Fruit fly (Drosophila melanogaster) whole organism, embryonic: ENCODE results near the gene CG11892.

Source experiments
- ATbp ChIP-seq: fragments of 200-800 bp; sonication (Bioruptor generic); optimal IDR thresholded peaks from 2 replicates; lab custom pipeline; 2017; ENCODE audit warnings: missing biosample characterization, mild to moderate bottlenecking, missing genetic modification characterization, missing genetic modification reagents
- C15 ChIP-seq: fragments of 200-800 bp; sonication (Bioruptor generic); IDR thresholded peaks from 3 replicates; pipeline ENCODE4 v1.3.6; 2022; ENCODE audit warnings: missing biosample characterization, missing genetic modification characterization
- CG10147 ChIP-seq: fragments of 200-800 bp; sonication (Bioruptor generic); optimal IDR thresholded peaks from 2 replicates; lab custom pipeline; 2019; ENCODE audit warnings: missing biosample characterization, mild to moderate bottlenecking, missing genetic modification characterization, moderate library complexity
- CG10431 ChIP-seq: fragments of 200-800 bp; sonication (Bioruptor generic); optimal IDR thresholded peaks from 3 replicates; lab custom pipeline; 2018; ENCODE audit warnings: missing biosample characterization, mild to moderate bottlenecking, missing genetic modification characterization
- CG10543 ChIP-seq: fragments of 200-800 bp; sonication (Bioruptor generic); optimal IDR thresholded peaks from 3 replicates; lab custom pipeline; 2017; ENCODE audit warnings: missing biosample characterization, mild to moderate bottlenecking, missing genetic modification characterization, moderate library complexity
- CG12299 ChIP-seq: fragments of 200-800 bp; sonication (Bioruptor generic); optimal IDR thresholded peaks from 2 replicates; lab custom pipeline; 2018; ENCODE audit warnings: missing biosample characterization, mild to moderate bottlenecking, missing genetic modification characterization
- CG12769 ChIP-seq: fragments of 200-800 bp; sonication (Bioruptor generic); optimal IDR thresholded peaks from 2 replicates; lab custom pipeline; 2019; ENCODE audit warnings: missing biosample characterization, mild to moderate bottlenecking, missing genetic modification characterization, moderate library complexity
- CG13287 ChIP-seq: fragments of 200-800 bp; sonication (Bioruptor generic); IDR thresholded peaks from 2 replicates; pipeline ENCODE4 v1.3.6; 2022; ENCODE audit warnings: missing biosample characterization, missing genetic modification characterization; ENCODE audit not compliant: partially characterized antibody
- CG13894 ChIP-seq: fragments of 200-800 bp; sonication (Bioruptor generic); optimal IDR thresholded peaks from 3 replicates; lab custom pipeline; 2018; ENCODE audit warnings: missing biosample characterization, mild to moderate bottlenecking, missing genetic modification characterization, moderate library complexity
- CG14860 ChIP-seq: fragments of 200-800 bp; sonication (Bioruptor generic); IDR thresholded peaks from 3 replicates; pipeline ENCODE4 v1.3.6; 2022; ENCODE audit warnings: missing biosample characterization, missing genetic modification characterization; ENCODE audit not compliant: partially characterized antibody
- CG15514 ChIP-seq: fragments of 200-800 bp; sonication (Bioruptor generic); optimal IDR thresholded peaks from 3 replicates; lab custom pipeline; 2017; ENCODE audit warnings: missing biosample characterization, missing genetic modification characterization, mild to moderate bottlenecking, moderate library complexity, missing genetic modification reagents
- CG15601 ChIP-seq: fragments of 200-800 bp; sonication (Bioruptor generic); optimal IDR thresholded peaks from 3 replicates; lab custom pipeline; 2019; ENCODE audit warnings: missing biosample characterization, mild to moderate bottlenecking, missing genetic modification characterization, moderate library complexity
- CG18599 ChIP-seq: fragments of 200-800 bp; sonication (Bioruptor generic); optimal IDR thresholded peaks from 3 replicates; lab custom pipeline; 2017; ENCODE audit warnings: missing biosample characterization, missing genetic modification characterization, mild to moderate bottlenecking, moderate library complexity, missing genetic modification reagents
- CG31441 ChIP-seq: fragments of 200-800 bp; sonication (Bioruptor generic); IDR thresholded peaks from 2 replicates; pipeline ENCODE4 v1.3.6; 2022; ENCODE audit warnings: missing biosample characterization, missing genetic modification characterization
- CG32767 ChIP-seq: fragments of 200-800 bp; sonication (Bioruptor generic); IDR thresholded peaks from 2 replicates; pipeline ENCODE4 v1.3.6; 2022; ENCODE audit warnings: missing biosample characterization, missing genetic modification characterization
- CG34224 ChIP-seq: fragments of 200-800 bp; sonication (Bioruptor generic); IDR thresholded peaks from 3 replicates; pipeline ENCODE4 v1.3.6; 2022; ENCODE audit warnings: missing biosample characterization, missing genetic modification characterization; ENCODE audit not compliant: partially characterized antibody
- CG34376 ChIP-seq: fragments of 200-800 bp; sonication (Bioruptor generic); optimal IDR thresholded peaks from 2 replicates; lab custom pipeline; 2018; ENCODE audit warnings: missing biosample characterization, mild to moderate bottlenecking, missing genetic modification characterization
- CG3995 ChIP-seq: fragments of 200-800 bp; sonication (Bioruptor generic); optimal IDR thresholded peaks from 3 replicates; lab custom pipeline; 2016; ENCODE audit warnings: missing biosample characterization, missing genetic modification characterization
- CG6765 ChIP-seq: fragments of 200-800 bp; sonication (Bioruptor generic); optimal IDR thresholded peaks from 3 replicates; lab custom pipeline; 2017; ENCODE audit warnings: missing biosample characterization, mild to moderate bottlenecking, missing genetic modification characterization
- CG7987 ChIP-seq: fragments of 200-800 bp; sonication (Bioruptor generic); optimal IDR thresholded peaks from 2 replicates; lab custom pipeline; 2018; ENCODE audit warnings: missing biosample characterization, mild to moderate bottlenecking, missing genetic modification characterization, moderate library complexity
- CrebB ChIP-seq: fragments of 200-800 bp; sonication (Bioruptor generic); optimal IDR thresholded peaks from 3 replicates; lab custom pipeline; 2018; ENCODE audit warnings: missing biosample characterization, mild to moderate bottlenecking, missing genetic modification characterization
- Dad ChIP-seq: fragments of 200-800 bp; sonication (Bioruptor generic); optimal IDR thresholded peaks from 3 replicates; lab custom pipeline; 2016; ENCODE audit warnings: missing biosample characterization, missing genetic modification characterization
- Drgx ChIP-seq: fragments of 200-800 bp; sonication (Bioruptor generic); IDR thresholded peaks from 2 replicates; pipeline ENCODE4 v1.3.6; 2022; ENCODE audit warnings: missing biosample characterization, missing genetic modification characterization
- GATAe ChIP-seq: fragments of 200-800 bp; sonication (Bioruptor generic); conservative IDR thresholded peaks from 2 replicates; pipeline ENCODE4 v1.3.6; 2022; ENCODE audit warnings: missing biosample characterization, missing genetic modification characterization
- Jarid2 ChIP-seq: fragments of 200-800 bp; sonication (Bioruptor generic); optimal IDR thresholded peaks from 3 replicates; lab custom pipeline; 2017; ENCODE audit warnings: mild to moderate bottlenecking, missing biosample characterization, missing genetic modification reagents, missing genetic modification characterization
- NC2α ChIP-seq: fragments of 200-800 bp; sonication (Bioruptor generic); optimal IDR thresholded peaks from 2 replicates; lab custom pipeline; 2016; ENCODE audit warnings: missing biosample characterization, missing genetic modification characterization
- Nf-YB ChIP-seq: fragments of 200-800 bp; sonication (Bioruptor generic); optimal IDR thresholded peaks from 3 replicates; lab custom pipeline; 2019; ENCODE audit warnings: missing biosample characterization, mild to moderate bottlenecking, missing genetic modification characterization, moderate library complexity
- PHDP ChIP-seq: fragments of 200-800 bp; sonication (Bioruptor generic); optimal IDR thresholded peaks from 3 replicates; lab custom pipeline; 2018; ENCODE audit warnings: missing biosample characterization, mild to moderate bottlenecking, missing genetic modification characterization, moderate library complexity
- Pdp1 ChIP-seq, 2 experiments: fragments of 200-800 bp; sonication (Bioruptor generic); optimal IDR thresholded peaks; 3 replicates each; lab custom pipeline; 2016; ENCODE audit warnings: missing biosample characterization in 2 of 2, missing genetic modification characterization in 2 of 2, mild to moderate bottlenecking in 1 of 2, moderate library complexity in 1 of 2
- Rfx ChIP-seq: fragments of 200-800 bp; sonication (Bioruptor generic); IDR thresholded peaks from 2 replicates; pipeline ENCODE4 v1.3.6; 2022; ENCODE audit warnings: missing biosample characterization, missing genetic modification characterization
- Sry-δ ChIP-seq: fragments of 200-800 bp; sonication (Bioruptor generic); optimal IDR thresholded peaks from 2 replicates; lab custom pipeline; 2016; ENCODE audit warnings: missing biosample characterization, missing genetic modification characterization
- YL-1 ChIP-seq: fragments of 200-800 bp; sonication (Bioruptor generic); optimal IDR thresholded peaks from 3 replicates; lab custom pipeline; 2017; ENCODE audit warnings: missing biosample characterization, mild to moderate bottlenecking, missing genetic modification characterization
- chif ChIP-seq, 2 experiments: fragments of 200-800 bp; sonication (Bioruptor generic); optimal IDR thresholded peaks; 3 replicates each; lab custom pipeline; 2016; ENCODE audit warnings: missing biosample characterization in 2 of 2, missing genetic modification characterization in 2 of 2
- ci ChIP-seq: fragments of 200-800 bp; sonication (Bioruptor generic); IDR thresholded peaks from 3 replicates; pipeline ENCODE4 v1.3.6; 2022; ENCODE audit warnings: missing biosample characterization, missing genetic modification characterization
- dmrt11E ChIP-seq: fragments of 200-800 bp; sonication (Bioruptor generic); optimal IDR thresholded peaks from 3 replicates; lab custom pipeline; 2018; ENCODE audit warnings: missing biosample characterization, mild to moderate bottlenecking, missing genetic modification characterization, moderate library complexity
- dmrt99B ChIP-seq: fragments of 200-800 bp; sonication (Bioruptor generic); optimal IDR thresholded peaks from 2 replicates; lab custom pipeline; 2018; ENCODE audit warnings: missing biosample characterization, mild to moderate bottlenecking, missing genetic modification characterization, moderate library complexity
- dysf ChIP-seq: fragments of 200-800 bp; sonication (Bioruptor generic); IDR thresholded peaks from 3 replicates; pipeline ENCODE4 v1.3.6; 2022; ENCODE audit warnings: missing biosample characterization, missing genetic modification characterization
- exex ChIP-seq: fragments of 200-800 bp; sonication (Bioruptor generic); optimal IDR thresholded peaks from 4 replicates; lab custom pipeline; 2018; ENCODE audit warnings: missing biosample characterization, mild to moderate bottlenecking, missing genetic modification characterization, moderate library complexity
- gem ChIP-seq: fragments of 200-800 bp; sonication (Bioruptor generic); optimal IDR thresholded peaks from 2 replicates; lab custom pipeline; 2019; ENCODE audit warnings: missing biosample characterization, mild to moderate bottlenecking, missing genetic modification characterization, moderate library complexity
- grn ChIP-seq: fragments of 200-800 bp; sonication (Bioruptor generic); optimal IDR thresholded peaks from 3 replicates; lab custom pipeline; 2017; ENCODE audit warnings: missing biosample characterization, missing genetic modification characterization
- mirr ChIP-seq: fragments of 200-800 bp; sonication (Bioruptor generic); optimal IDR thresholded peaks from 3 replicates; lab custom pipeline; 2018; ENCODE audit warnings: missing biosample characterization, mild to moderate bottlenecking, missing genetic modification characterization
- org-1 ChIP-seq: fragments of 200-800 bp; sonication (Bioruptor generic); optimal IDR thresholded peaks from 2 replicates; lab custom pipeline; 2017; ENCODE audit warnings: missing biosample characterization, missing genetic modification characterization
- rib ChIP-seq: fragments of 200-800 bp; sonication (Bioruptor generic); IDR thresholded peaks from 2 replicates; pipeline ENCODE4 v1.3.6; 2022; ENCODE audit warnings: missing biosample characterization, missing genetic modification characterization
- salm ChIP-seq: fragments of 200-800 bp; sonication (Bioruptor generic); optimal IDR thresholded peaks from 2 replicates; lab custom pipeline; 2018; ENCODE audit warnings: missing biosample characterization, mild to moderate bottlenecking, missing genetic modification characterization
- sug ChIP-seq: fragments of 200-800 bp; optimal IDR thresholded peaks from 2 replicates; lab custom pipeline; 2019; ENCODE audit warnings: missing biosample characterization, mild to moderate bottlenecking, missing genetic modification characterization, moderate library complexity
- usp ChIP-seq: fragments of >200 bp; optimal IDR thresholded peaks from 2 replicates; lab custom pipeline; 2017; ENCODE audit warnings: missing biosample characterization, missing genetic modification characterization
- zen2 ChIP-seq: fragments of 200-800 bp; sonication (Bioruptor generic); IDR thresholded peaks from 3 replicates; pipeline ENCODE4 v1.3.6; 2022; ENCODE audit warnings: missing biosample characterization, missing genetic modification characterization; ENCODE audit not compliant: partially characterized antibody

CG11892 gene

dm6 chr3R:25292864-25293284 lies 11.5 kb downstream of the CG11892 start, which contains the start of gene CG31098 (continued):
- no peak for TF ChIP-seq org-1 (GFP tag; lab: Kevin White, UChicago)
- peak; percentile 0 for TF ChIP-seq YL-1 (GFP tag; lab: Kevin White, UChicago)
- TF ChIP-seq gem = peak; percentile 31
- peak; percentile 60 for TF ChIP-seq PHDP
- peak; percentile 26 for TF ChIP-seq CG10431 (GFP tag; lab: Kevin White, UChicago)
- peak; percentile 78 for TF ChIP-seq CG32767 (GFP tag; lab: Robert Waterston, UW)
- peak; percentile 63; the same call in 1 of the 2 replicates for TF ChIP-seq CG13287 (GFP tag; lab: Robert Waterston, UW)
- TF ChIP-seq CG12769 = peak; percentile 39
- TF ChIP-seq dmrt11E (tag; lab: Kevin White, UChicago) = no peak
- TF ChIP-seq CG34224 (GFP tag; lab: Robert Waterston, UW) = peak; percentile 49; the same call in 1 of the 3 replicates
- no peak for TF ChIP-seq Nf-YB
- peak; percentile 35 for TF ChIP-seq CG12299
- peak; percentile 52 for TF ChIP-seq CG6765 (GFP tag; lab: Kevin White, UChicago)
- TF ChIP-seq rib (GFP tag; lab: Robert Waterston, UW) = no peak
- TF ChIP-seq ATbp (GFP tag; lab: Kevin White, UChicago) = peak; percentile 39
- TF ChIP-seq salm = peak; percentile 48
- TF ChIP-seq CG10147 = peak; percentile 11
- TF ChIP-seq CG13894 = peak; percentile 51
- peak; percentile 53 for TF ChIP-seq CrebB (tag; lab: Kevin White, UChicago)
- TF ChIP-seq CG15601 (tag; lab: Kevin White, UChicago) = peak; percentile 0
- TF ChIP-seq Pdp1 (GFP tag; optimal IDR thresholded peaks at IDR 0.05; lab: Kevin White, UChicago) = peak in 1 of 2 experiments; percentile 39
- peak; percentile 58 for TF ChIP-seq CG15514 (GFP tag; lab: Kevin White, UChicago)

DNA sequence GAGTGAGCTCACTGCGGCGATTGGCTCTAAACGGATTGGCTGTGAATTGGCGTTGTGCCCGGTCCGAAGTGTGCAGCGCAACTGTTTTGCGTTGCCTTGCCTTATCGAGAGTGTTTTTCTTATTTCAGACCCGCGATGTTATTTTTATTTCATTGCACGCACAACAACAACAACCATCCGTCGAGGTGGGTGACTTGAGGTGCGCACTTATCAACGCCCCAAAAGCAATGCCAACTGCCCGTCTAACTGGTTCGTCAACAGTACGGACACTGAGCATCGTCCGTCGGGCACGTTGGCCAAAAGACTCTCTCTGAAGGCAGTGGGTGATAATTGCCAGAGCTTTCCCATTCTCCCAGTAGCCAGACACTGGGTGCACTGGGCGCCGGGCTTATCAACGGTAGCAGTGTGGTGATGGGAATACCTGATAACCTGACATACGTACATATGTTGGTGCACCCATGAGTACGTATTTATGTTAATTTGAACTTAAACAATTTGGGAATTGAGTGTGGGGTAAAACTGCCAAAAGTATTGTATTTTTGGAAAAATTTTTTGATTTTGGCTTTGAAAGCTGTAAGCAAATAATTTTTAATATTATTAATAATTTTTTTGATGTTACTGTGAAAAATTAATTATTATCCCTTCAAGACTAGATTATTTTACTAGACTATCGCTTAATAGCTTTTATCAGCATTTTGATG lies 14.1 kb downstream of the CG11892 start, which contains the start of gene CG31102:
Gene CG31102, minus strand, starts transcription at position 275 of the 701 bp plus-strand sequence.
- TF ChIP-seq CG31441 (GFP tag; lab: Robert Waterston, UW) (0 out of 2 replicates have a peak, but pooled peaks have one; percentile 36), CG14860 (GFP tag; lab: Robert Waterston, UW) (no peak), Jarid2 (GFP tag; lab: Kevin White, UChicago) (peak; percentile 16), Drgx (GFP tag; lab: Robert Waterston, UW) (0 out of 2 replicates have a peak, but pooled peaks have one; percentile 12), Sry-δ (no peak), dmrt99B (peak; percentile 1), CG34376 (peak; percentile 11), CG18599 (GFP tag; lab: Kevin White, UChicago) (peak; percentile 13), CG7987 (GFP tag; lab: Kevin White, UChicago) (no peak), NC2α (GFP tag; lab: Kevin White, UChicago) (no peak), CG12769 (peak; percentile 80), dysf (GFP tag; lab: Robert Waterston, UW) (0 out of 3 replicates have a peak, but pooled peaks have one; percentile 21), chif (GFP tag; optimal IDR thresholded peaks at IDR 0.05; lab: Kevin White, UChicago) (no peak), grn (peak; percentile 74), ci (GFP tag; lab: Robert Waterston, UW) (0 out of 3 replicates have a peak, but pooled peaks have one; percentile 39), sug (tag; lab: Kevin White, UChicago) (peak; percentile 53), Rfx (GFP tag; lab: Robert Waterston, UW) (0 out of 2 replicates have a peak, but pooled peaks have one; percentile 12), GATAe (GFP tag; lab: Robert Waterston, UW) (0 out of 2 replicates have a peak, but pooled peaks have one; percentile 29), mirr (peak; percentile 28), exex (tag; lab: Kevin White, UChicago) (peak; percentile 78), CG10543 (GFP tag; lab: Kevin White, UChicago) (peak; percentile 32), CG3995 (GFP tag; lab: Kevin White, UChicago) (no peak), zen2 (GFP tag; lab: Robert Waterston, UW) (0 out of 3 replicates have a peak, but pooled peaks have one; percentile 39), usp (no peak), Dad (GFP tag; lab: Kevin White, UChicago) (no peak), C15 (GFP tag; lab: Robert Waterston, UW) (no peak)
